Fruit fly (Drosophila melanogaster) Kc167 (cell line): ENCODE results near the gene InR.

ENCODE experiments used
- Sin3A ChIP-seq: fragments of >200 bp; optimal IDR thresholded peaks from 2 replicates; lab custom pipeline; 2018; ENCODE audit warnings: missing external identifiers
- h ChIP-seq: fragments of >200 bp; optimal IDR thresholded peaks from 3 replicates; lab custom pipeline; 2018; ENCODE audit warnings: missing external identifiers
- insv ChIP-seq: fragments of >200 bp; optimal IDR thresholded peaks from 3 replicates; lab custom pipeline; 2018; ENCODE audit warnings: missing external identifiers
- psq ChIP-seq: fragments of >200 bp; optimal IDR thresholded peaks from 2 replicates; lab custom pipeline; 2017; ENCODE audit warnings: missing external identifiers
- ttk ChIP-seq: sonication (Bioruptor generic); optimal IDR thresholded peaks from 2 replicates; lab custom pipeline; 2017; ENCODE audit warnings: missing external identifiers

DNA sequence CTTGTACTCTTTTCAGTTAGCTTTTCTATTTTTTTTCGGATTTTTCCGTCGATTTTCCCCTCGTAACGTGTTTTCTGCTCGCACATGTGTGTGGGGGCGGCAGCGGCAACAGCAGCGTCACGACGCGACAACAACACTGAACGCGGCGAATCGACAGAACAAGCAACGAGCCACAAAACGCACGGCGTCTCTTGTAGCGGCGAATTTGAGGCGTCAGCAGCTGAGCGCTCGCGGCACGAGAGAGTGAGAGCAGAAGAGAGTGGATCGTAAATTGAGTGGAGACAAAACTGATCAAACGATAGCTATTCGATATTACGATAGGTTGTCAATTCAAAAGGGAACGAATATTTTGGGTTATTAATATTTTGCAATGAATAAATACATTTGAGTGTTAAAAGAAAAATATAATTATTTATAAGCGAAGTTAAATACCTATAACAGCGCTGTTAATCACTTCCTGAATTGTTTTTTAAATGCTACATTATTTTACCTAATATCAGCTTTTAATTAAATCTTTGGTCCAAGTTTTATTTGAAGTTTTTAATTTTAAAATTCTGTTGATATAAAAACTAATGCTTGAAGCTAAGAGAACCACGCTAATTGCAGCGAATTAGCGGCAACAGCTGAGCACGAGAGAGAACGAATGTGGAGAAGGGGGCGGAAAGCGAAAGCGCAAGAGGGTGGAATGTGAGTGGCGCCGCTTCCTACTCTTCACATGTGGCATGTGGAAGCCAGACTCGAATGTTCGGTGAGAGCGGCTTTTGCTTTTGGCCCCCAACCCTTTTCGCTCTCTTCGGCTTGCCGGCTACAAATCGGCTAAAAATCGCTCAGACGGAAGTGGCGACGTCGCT, 14.0 kb upstream of the InR start:
- no peak for TF ChIP-seq Sin3A (lab: Kevin White, UChicago)
- no peak for TF ChIP-seq psq (lab: Kevin White, UChicago)
- TF ChIP-seq insv: no peak
- no peak for TF ChIP-seq ttk (lab: Kevin White, UChicago)
- TF ChIP-seq h (lab: Kevin White, UChicago): no peak
